Fruit fly (Drosophila melanogaster) whole organism, wandering third instar larva: Measurements from ENCODE around the gene CG9609.

Experiments used
- HLH106 ChIP-seq: fragments of 200-800 bp; optimal IDR thresholded peaks from 3 replicates; lab custom pipeline; 2019; ENCODE audit warnings: missing biosample characterization, mild to moderate bottlenecking, missing genetic modification characterization, moderate library complexity
- Hnf4 ChIP-seq: fragments of 200-800 bp; sonication (Bioruptor generic); optimal IDR thresholded peaks from 2 replicates; lab custom pipeline; 2016; ENCODE audit warnings: missing biosample characterization, mild to moderate bottlenecking, missing genetic modification characterization
- Hr83 ChIP-seq: fragments of 200-300 bp; sonication (Bioruptor generic); optimal IDR thresholded peaks from 2 replicates; lab custom pipeline; 2016; ENCODE audit warnings: missing biosample characterization, mild to moderate bottlenecking, missing genetic modification characterization, moderate library complexity; ENCODE audit not compliant: poor library complexity, severe bottlenecking
- Myc ChIP-seq: fragments of >200 bp; optimal IDR thresholded peaks from 2 replicates; lab custom pipeline; 2017
- brk ChIP-seq: fragments of 200-800 bp; sonication (Bioruptor generic); optimal IDR thresholded peaks from 2 replicates; lab custom pipeline; 2016; ENCODE audit warnings: missing biosample characterization, mild to moderate bottlenecking, missing genetic modification characterization
- fru ChIP-seq: fragments of 200-800 bp; sonication (Bioruptor generic); optimal IDR thresholded peaks from 3 replicates; lab custom pipeline; 2016; ENCODE audit warnings: missing biosample characterization, mild to moderate bottlenecking, missing genetic modification characterization
- h ChIP-seq: fragments of 200-800 bp; sonication (Bioruptor generic); optimal IDR thresholded peaks from 3 replicates; lab custom pipeline; 2016; ENCODE audit warnings: missing biosample characterization, mild to moderate bottlenecking, missing genetic modification characterization
- psq ChIP-seq: fragments of 200-800 bp; sonication (Bioruptor generic); optimal IDR thresholded peaks from 3 replicates; lab custom pipeline; 2017; ENCODE audit warnings: missing biosample characterization, mild to moderate bottlenecking, missing genetic modification characterization, moderate library complexity
- sv ChIP-seq: fragments of 200-800 bp; sonication (Bioruptor generic); optimal IDR thresholded peaks from 3 replicates; lab custom pipeline; 2016; ENCODE audit warnings: missing biosample characterization, missing genetic modification characterization
- usp ChIP-seq: fragments of >200 bp; optimal IDR thresholded peaks from 2 replicates; lab custom pipeline; 2017; ENCODE audit warnings: missing biosample characterization, missing genetic modification characterization

- TF ChIP-seq fru (GFP tag; lab: Kevin White, UChicago) (no peak), Hr83 (GFP tag; lab: Kevin White, UChicago) (no peak), brk (GFP tag; lab: Kevin White, UChicago) (no peak), sv (GFP tag; lab: Kevin White, UChicago) (no peak), h (no peak), Hnf4 (GFP tag; lab: Kevin White, UChicago) (no peak), Myc (lab: Kevin White, UChicago) (no peak), psq (no peak), usp (GFP tag; lab: Kevin White, UChicago) (no peak), HLH106 (tag; lab: Kevin White, UChicago) (no peak)
Observed at dm6 chrX:16757645-16758044, 29.2 kb downstream of the CG9609 start.
